Fruit fly (Drosophila melanogaster) whole organism, embryonic: ENCODE measurements around the gene Scox.

ENCODE experiments used
- CG11560 ChIP-seq: fragments of 200-800 bp; sonication (Bioruptor generic); IDR thresholded peaks from 3 replicates; pipeline ENCODE4 v1.3.6; 2022; ENCODE audit warnings: missing biosample characterization, missing genetic modification characterization
- CG15073 ChIP-seq: fragments of 200-800 bp; sonication (Bioruptor generic); optimal IDR thresholded peaks from 2 replicates; lab custom pipeline; 2016; ENCODE audit warnings: missing biosample characterization, missing genetic modification characterization
- CG17385 ChIP-seq: fragments of 200-800 bp; sonication (Bioruptor generic); optimal IDR thresholded peaks from 3 replicates; lab custom pipeline; 2018; ENCODE audit warnings: missing biosample characterization, mild to moderate bottlenecking, missing genetic modification characterization
- CG17568 ChIP-seq: fragments of 200-800 bp; sonication (Bioruptor generic); optimal IDR thresholded peaks from 2 replicates; lab custom pipeline; 2018; ENCODE audit warnings: missing biosample characterization, mild to moderate bottlenecking, missing genetic modification characterization, moderate library complexity
- CG18476 ChIP-seq: fragments of 200-800 bp; sonication (Bioruptor generic); optimal IDR thresholded peaks from 2 replicates; lab custom pipeline; 2016; ENCODE audit warnings: missing biosample characterization, mild to moderate bottlenecking, missing genetic modification characterization
- CG2678 ChIP-seq: fragments of 200-800 bp; sonication (Bioruptor generic); optimal IDR thresholded peaks from 3 replicates; lab custom pipeline; 2019; ENCODE audit warnings: missing biosample characterization, mild to moderate bottlenecking, missing genetic modification characterization, moderate library complexity
- CG2875 ChIP-seq: fragments of 200-800 bp; sonication (Bioruptor generic); optimal IDR thresholded peaks from 2 replicates; lab custom pipeline; 2017; ENCODE audit warnings: missing biosample characterization, mild to moderate bottlenecking, missing genetic modification characterization, missing genetic modification reagents
- CG3065 ChIP-seq: fragments of 200-800 bp; sonication (Bioruptor generic); optimal IDR thresholded peaks from 2 replicates; lab custom pipeline; 2016; ENCODE audit warnings: missing biosample characterization, missing genetic modification characterization
- CG33213 ChIP-seq: fragments of 200-800 bp; sonication (Bioruptor generic); optimal IDR thresholded peaks from 3 replicates; lab custom pipeline; 2016; ENCODE audit warnings: missing biosample characterization, missing genetic modification characterization
- CG3995 ChIP-seq: fragments of 200-800 bp; sonication (Bioruptor generic); optimal IDR thresholded peaks from 3 replicates; lab custom pipeline; 2016; ENCODE audit warnings: missing biosample characterization, missing genetic modification characterization
- CG4282 ChIP-seq: fragments of 200-800 bp; sonication (Bioruptor generic); optimal IDR thresholded peaks from 2 replicates; lab custom pipeline; 2016; ENCODE audit warnings: missing biosample characterization, missing genetic modification characterization
- CG4617 ChIP-seq: fragments of 200-800 bp; sonication (Bioruptor generic); optimal IDR thresholded peaks from 3 replicates; lab custom pipeline; 2016; ENCODE audit warnings: missing biosample characterization, missing genetic modification characterization, borderline replicate concordance
- CG4730 ChIP-seq: fragments of 200-800 bp; sonication (Bioruptor generic); IDR thresholded peaks from 2 replicates; pipeline ENCODE4 v1.3.6; 2022; ENCODE audit warnings: missing biosample characterization, missing genetic modification characterization
- CG6254 ChIP-seq: fragments of 200-800 bp; sonication (Bioruptor generic); optimal IDR thresholded peaks from 3 replicates; lab custom pipeline; 2017; ENCODE audit warnings: mild to moderate bottlenecking, missing biosample characterization, missing genetic modification reagents, missing genetic modification characterization
- CG7372 ChIP-seq: fragments of 200-800 bp; sonication (Bioruptor generic); IDR thresholded peaks from 2 replicates; pipeline ENCODE4 v1.3.6; 2022; ENCODE audit warnings: missing biosample characterization, missing genetic modification characterization
- CG7556 ChIP-seq: fragments of 200-800 bp; sonication (Bioruptor generic); optimal IDR thresholded peaks from 2 replicates; lab custom pipeline; 2017; ENCODE audit warnings: missing biosample characterization, mild to moderate bottlenecking, missing genetic modification characterization
- CG8944 ChIP-seq: fragments of 200-800 bp; sonication (Bioruptor generic); optimal IDR thresholded peaks from 3 replicates; lab custom pipeline; 2016; ENCODE audit warnings: missing biosample characterization, missing genetic modification characterization
- CkIIα-i1 ChIP-seq: fragments of 200-800 bp; sonication (Bioruptor generic); IDR thresholded peaks from 2 replicates; pipeline ENCODE4 v1.3.6; 2022; ENCODE audit warnings: missing biosample characterization, missing genetic modification characterization
- CrebB ChIP-seq: fragments of 200-800 bp; sonication (Bioruptor generic); optimal IDR thresholded peaks from 3 replicates; lab custom pipeline; 2018; ENCODE audit warnings: missing biosample characterization, mild to moderate bottlenecking, missing genetic modification characterization
- H15 ChIP-seq: fragments of 200-800 bp; sonication (Bioruptor generic); IDR thresholded peaks from 3 replicates; pipeline ENCODE4 v1.3.6; 2022; ENCODE audit warnings: missing biosample characterization, missing genetic modification characterization
- HHEX ChIP-seq: fragments of 200-800 bp; sonication (Bioruptor generic); optimal IDR thresholded peaks from 3 replicates; lab custom pipeline; 2017; ENCODE audit warnings: missing biosample characterization, mild to moderate bottlenecking, missing genetic modification characterization, missing genetic modification reagents
- HLH4C ChIP-seq: fragments of 200-800 bp; sonication (Bioruptor generic); IDR thresholded peaks from 3 replicates; pipeline ENCODE4 v1.3.6; 2022; ENCODE audit warnings: missing biosample characterization, missing genetic modification characterization; ENCODE audit not compliant: partially characterized antibody
- Hmx ChIP-seq: fragments of 200-800 bp; sonication (Bioruptor generic); optimal IDR thresholded peaks from 2 replicates; lab custom pipeline; 2016; ENCODE audit warnings: missing biosample characterization, missing genetic modification characterization
- Oli ChIP-seq: fragments of 200-800 bp; sonication (Bioruptor generic); optimal IDR thresholded peaks from 2 replicates; lab custom pipeline; 2018; ENCODE audit warnings: missing biosample characterization, mild to moderate bottlenecking, missing genetic modification characterization, moderate library complexity
- Sin3A ChIP-seq: fragments of >200 bp; optimal IDR thresholded peaks from 2 replicates; lab custom pipeline; 2018
- Six4 ChIP-seq: fragments of 200-800 bp; sonication (Bioruptor generic); optimal IDR thresholded peaks from 2 replicates; lab custom pipeline; 2016; ENCODE audit warnings: missing biosample characterization, missing genetic modification characterization
- Sox100B ChIP-seq: fragments of 200-800 bp; sonication (Bioruptor generic); optimal IDR thresholded peaks from 3 replicates; lab custom pipeline; 2018; ENCODE audit warnings: missing biosample characterization, mild to moderate bottlenecking, missing genetic modification characterization
- Ssrp ChIP-seq: fragments of 200-800 bp; sonication (Bioruptor generic); optimal IDR thresholded peaks from 2 replicates; lab custom pipeline; 2018; ENCODE audit warnings: missing biosample characterization, mild to moderate bottlenecking, missing genetic modification characterization, moderate library complexity
- abd-A ChIP-seq: fragments of 200-800 bp; sonication (Bioruptor generic); optimal IDR thresholded peaks from 3 replicates; lab custom pipeline; 2019; ENCODE audit warnings: missing biosample characterization, mild to moderate bottlenecking, missing genetic modification characterization, moderate library complexity
- cato ChIP-seq: fragments of 200-800 bp; sonication (Bioruptor generic); optimal IDR thresholded peaks from 2 replicates; lab custom pipeline; 2016; ENCODE audit warnings: missing biosample characterization, missing genetic modification characterization, borderline replicate concordance
- crol ChIP-seq: fragments of 200-800 bp; sonication (Bioruptor generic); IDR thresholded peaks from 2 replicates; pipeline ENCODE4 v1.3.6; 2022; ENCODE audit warnings: missing biosample characterization, missing genetic modification characterization
- dmrt99B ChIP-seq: fragments of 200-800 bp; sonication (Bioruptor generic); optimal IDR thresholded peaks from 2 replicates; lab custom pipeline; 2018; ENCODE audit warnings: missing biosample characterization, mild to moderate bottlenecking, missing genetic modification characterization, moderate library complexity
- ems ChIP-seq: fragments of 200-800 bp; sonication (Bioruptor generic); optimal IDR thresholded peaks from 3 replicates; lab custom pipeline; 2016; ENCODE audit warnings: missing biosample characterization, missing genetic modification characterization
- en ChIP-seq: fragments of 200-800 bp; sonication (Bioruptor generic); optimal IDR thresholded peaks from 2 replicates; lab custom pipeline; 2016; ENCODE audit warnings: missing biosample characterization, missing genetic modification characterization
- esg ChIP-seq: fragments of 200-800 bp; sonication (Bioruptor generic); conservative IDR thresholded peaks from 2 replicates; pipeline ENCODE4 v1.3.6; 2022; ENCODE audit warnings: missing biosample characterization, missing genetic modification characterization
- ewg ChIP-seq: fragments of 200-800 bp; sonication (Bioruptor generic); optimal IDR thresholded peaks from 3 replicates; lab custom pipeline; 2017; ENCODE audit warnings: mild to moderate bottlenecking, missing biosample characterization, missing genetic modification reagents, missing genetic modification characterization
- eyg ChIP-seq: fragments of 200-800 bp; sonication (Bioruptor generic); optimal IDR thresholded peaks from 3 replicates; lab custom pipeline; 2016; ENCODE audit warnings: missing biosample characterization, missing genetic modification characterization
- lbe ChIP-seq: fragments of 200-800 bp; sonication (Bioruptor generic); optimal IDR thresholded peaks from 2 replicates; lab custom pipeline; 2016; ENCODE audit warnings: missing biosample characterization, mild to moderate bottlenecking, missing genetic modification characterization
- lola ChIP-seq, 3 experiments: fragments of >200 bp in 2 of 3; fragments of 200-800 bp in 1 of 3; sonication (Bioruptor generic) in 1 of 3; optimal IDR thresholded peaks; 2 replicates each; lab custom pipeline; 2017 to 2019; ENCODE audit warnings: missing biosample characterization in 3 of 3, missing genetic modification characterization in 3 of 3, mild to moderate bottlenecking in 1 of 3, moderate library complexity in 1 of 3
- maf-S ChIP-seq: fragments of 200-800 bp; sonication (Bioruptor generic); optimal IDR thresholded peaks from 2 replicates; lab custom pipeline; 2016; ENCODE audit warnings: missing biosample characterization, missing genetic modification characterization
- p53 ChIP-seq: fragments of 200-800 bp; sonication (Bioruptor generic); optimal IDR thresholded peaks from 2 replicates; lab custom pipeline; 2016; ENCODE audit warnings: missing biosample characterization, missing genetic modification characterization
- pum ChIP-seq: fragments of 200-800 bp; sonication (Bioruptor generic); optimal IDR thresholded peaks from 2 replicates; lab custom pipeline; 2016; ENCODE audit warnings: missing biosample characterization, missing genetic modification characterization
- ro ChIP-seq: fragments of 200-800 bp; sonication (Bioruptor generic); IDR thresholded peaks from 2 replicates; pipeline ENCODE4 v1.3.6; 2022; ENCODE audit warnings: missing biosample characterization, missing genetic modification characterization
- scrt ChIP-seq: fragments of 200-800 bp; sonication (Bioruptor generic); optimal IDR thresholded peaks from 2 replicates; lab custom pipeline; 2018; ENCODE audit warnings: missing biosample characterization, mild to moderate bottlenecking, missing genetic modification characterization, moderate library complexity
- seq ChIP-seq: fragments of 200-800 bp; sonication (Bioruptor generic); IDR thresholded peaks from 2 replicates; pipeline ENCODE4 v1.3.6; 2022; ENCODE audit warnings: missing biosample characterization, missing genetic modification characterization
- shn ChIP-seq: fragments of 200-800 bp; sonication (Bioruptor generic); optimal IDR thresholded peaks from 3 replicates; lab custom pipeline; 2016; ENCODE audit warnings: missing biosample characterization, missing genetic modification characterization
- tx ChIP-seq: fragments of 200-800 bp; sonication (Bioruptor generic); optimal IDR thresholded peaks from 2 replicates; lab custom pipeline; 2016; ENCODE audit warnings: missing biosample characterization, missing genetic modification characterization
- wdn ChIP-seq: fragments of 200-800 bp; sonication (Bioruptor generic); IDR thresholded peaks from 2 replicates; pipeline ENCODE4 v1.3.6; 2022; ENCODE audit warnings: missing biosample characterization, missing genetic modification characterization
- wor ChIP-seq: fragments of 200-800 bp; sonication (Bioruptor generic); IDR thresholded peaks from 2 replicates; pipeline ENCODE4 v1.3.6; 2022; ENCODE audit warnings: missing biosample characterization, missing genetic modification characterization

Scox gene

DNA sequence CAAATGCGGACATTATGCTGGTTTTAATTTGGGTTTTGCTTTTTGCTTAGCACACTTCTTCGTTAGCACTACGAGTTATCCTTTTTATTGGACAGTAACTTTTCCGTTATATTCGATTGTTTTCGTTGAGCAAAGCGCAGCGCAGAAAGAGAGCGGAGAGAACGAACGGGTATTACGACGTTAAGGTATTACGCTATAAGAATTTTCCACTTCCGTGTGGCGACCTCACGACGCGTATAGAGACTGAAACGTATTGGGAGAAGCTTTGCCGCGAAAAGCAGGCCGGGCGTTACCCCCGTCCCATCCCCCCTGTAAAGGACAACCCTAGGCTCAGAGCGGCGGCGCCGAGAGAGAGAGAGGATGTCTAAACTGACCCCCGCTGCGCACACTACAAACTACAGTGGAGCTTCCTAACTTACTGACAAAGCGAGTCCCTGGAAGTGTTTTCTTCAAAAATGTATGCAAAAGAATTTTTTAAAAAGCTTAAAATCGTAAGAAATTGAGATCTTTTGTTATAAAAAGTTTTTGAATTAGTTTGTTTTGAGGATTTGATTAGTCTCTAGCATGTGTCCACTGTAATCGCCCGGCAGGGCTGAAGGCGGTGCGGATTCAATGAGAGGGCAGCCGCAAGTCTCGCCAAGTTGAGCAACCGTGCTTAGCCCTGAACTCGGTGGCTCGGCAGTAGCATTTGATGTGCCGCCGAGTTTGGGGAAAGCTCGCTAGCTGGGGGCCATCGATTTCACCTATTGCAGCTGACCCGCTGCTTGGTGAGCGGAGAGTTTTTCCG lies 36.1 kb upstream of the Scox start (continued):
- TF ChIP-seq Six4 (GFP tag; lab: Kevin White, UChicago), result peak; percentile 91
- peak; percentile 89 for TF ChIP-seq p53
- TF ChIP-seq lbe (GFP tag; lab: Kevin White, UChicago), result peak; percentile 46
- TF ChIP-seq CG7556 (GFP tag; lab: Kevin White, UChicago), result peak; percentile 96
- TF ChIP-seq CG7372 (GFP tag; lab: Robert Waterston, UW), result peak; percentile 94
- TF ChIP-seq CG4617 (GFP tag; lab: Kevin White, UChicago), result peak; percentile 78
- peak; percentile 77 for TF ChIP-seq abd-A
- peak; percentile 90 for TF ChIP-seq wor (GFP tag; lab: Robert Waterston, UW)
- peak; percentile 88 for TF ChIP-seq CG4282 (GFP tag; lab: Kevin White, UChicago)
- TF ChIP-seq cato (GFP tag; lab: Kevin White, UChicago), result peak; percentile 77
- TF ChIP-seq CG4730 (GFP tag; lab: Robert Waterston, UW), result peak; percentile 94
- TF ChIP-seq CG2678, result peak; percentile 97
- peak; percentile 81 for TF ChIP-seq en (GFP tag; lab: Kevin White, UChicago)
- TF ChIP-seq ro (GFP tag; lab: Robert Waterston, UW), result peak; percentile 88
- peak; percentile 94 for TF ChIP-seq HHEX (GFP tag; lab: Kevin White, UChicago)
- TF ChIP-seq crol (GFP tag; lab: Robert Waterston, UW), result peak; percentile 78
- peak; percentile 93 for TF ChIP-seq maf-S (GFP tag; lab: Kevin White, UChicago)
- TF ChIP-seq Sox100B, result peak; percentile 87
- peak; percentile 93 for TF ChIP-seq scrt (GFP tag; lab: Kevin White, UChicago)
- TF ChIP-seq Sin3A (lab: Kevin White, UChicago), result no peak
- peak; percentile 50 for TF ChIP-seq CG3995 (GFP tag; lab: Kevin White, UChicago)
- TF ChIP-seq Hmx, result peak; percentile 74
- peak; percentile 96 for TF ChIP-seq seq (GFP tag; lab: Robert Waterston, UW)
- TF ChIP-seq CG2875 (GFP tag; lab: Kevin White, UChicago), result peak; percentile 88
- TF ChIP-seq ems (GFP tag; lab: Kevin White, UChicago), result peak; percentile 94
- TF ChIP-seq lola (GFP tag; optimal IDR thresholded peaks at IDR 0.05; lab: Kevin White, UChicago), result peak in 1 of 3 experiments; percentile 80
- peak; percentile 91 for TF ChIP-seq CG17385 (GFP tag; lab: Kevin White, UChicago)
- TF ChIP-seq CrebB (tag; lab: Kevin White, UChicago), result peak; percentile 92
- peak; percentile 90 for TF ChIP-seq CG17568 (GFP tag; lab: Kevin White, UChicago)
- TF ChIP-seq CkIIα-i1, result peak; percentile 68; the same call in 1 of the 2 replicates
- TF ChIP-seq wdn (GFP tag; lab: Robert Waterston, UW), result peak; percentile 95
- peak; percentile 93 for TF ChIP-seq pum (GFP tag; lab: Kevin White, UChicago)
- TF ChIP-seq CG33213 (GFP tag; lab: Kevin White, UChicago), result peak; percentile 93
- peak; percentile 94 for TF ChIP-seq tx
- peak; percentile 74 for TF ChIP-seq CG15073 (GFP tag; lab: Kevin White, UChicago)
- peak; percentile 83 for TF ChIP-seq CG6254 (GFP tag; lab: Kevin White, UChicago)
- TF ChIP-seq CG3065 (GFP tag; lab: Kevin White, UChicago), result peak; percentile 68
- TF ChIP-seq dmrt99B (tag; lab: Kevin White, UChicago), result peak; percentile 96
- peak; percentile 93 for TF ChIP-seq eyg (GFP tag; lab: Kevin White, UChicago)
- TF ChIP-seq H15 (GFP tag; lab: Robert Waterston, UW), result peak; percentile 96
- TF ChIP-seq shn (GFP tag; lab: Kevin White, UChicago), result peak; percentile 91
- TF ChIP-seq CG8944, result peak; percentile 94
- peak; percentile 85 for TF ChIP-seq CG11560 (tag; lab: Robert Waterston, UW)
- no peak for TF ChIP-seq HLH4C (GFP tag; lab: Robert Waterston, UW)
- TF ChIP-seq esg (GFP tag; lab: Robert Waterston, UW), result peak; percentile 96
- TF ChIP-seq Oli, result peak; percentile 93
- TF ChIP-seq ewg, result peak; percentile 97
- TF ChIP-seq Ssrp (tag; lab: Kevin White, UChicago), result peak; percentile 89
- TF ChIP-seq CG18476 (GFP tag; lab: Kevin White, UChicago), result peak; percentile 91
